Worm (Caenorhabditis elegans) whole organism, L3 larva: ENCODE data around the gene nsph-3.2.

Experiments
- R02D3.7 ChIP-seq: fragments of 150-350 bp; optimal IDR thresholded peaks from 2 replicates; lab custom pipeline; 2014; ENCODE audit warnings: missing biosample characterization, missing genetic modification characterization
- ama-1 ChIP-seq: fragments of 150-350 bp; optimal IDR thresholded peaks from 2 replicates; lab custom pipeline; 2018
- daf-12 ChIP-seq: fragments of 150-350 bp; optimal IDR thresholded peaks from 2 replicates; lab custom pipeline; 2014; ENCODE audit warnings: missing biosample characterization, missing genetic modification reagents, missing genetic modification characterization
- elt-1 ChIP-seq: fragments of 150-350 bp; optimal IDR thresholded peaks from 2 replicates; lab custom pipeline; 2014; ENCODE audit warnings: missing biosample characterization, missing genetic modification characterization
- jun-1 ChIP-seq: fragments of 150-350 bp; optimal IDR thresholded peaks from 2 replicates; lab custom pipeline; 2014; ENCODE audit warnings: missing biosample characterization, missing genetic modification reagents, missing genetic modification characterization
- lin-15B ChIP-seq: fragments of 150-350 bp; optimal IDR thresholded peaks from 2 replicates; lab custom pipeline; 2014; ENCODE audit warnings: missing biosample characterization, missing genetic modification characterization
- mdl-1 ChIP-seq: fragments of 150-350 bp; optimal IDR thresholded peaks from 2 replicates; lab custom pipeline; 2014; ENCODE audit warnings: missing biosample characterization, missing genetic modification characterization
- nhr-12 ChIP-seq: fragments of 150-350 bp; optimal IDR thresholded peaks from 2 replicates; lab custom pipeline; 2014; ENCODE audit warnings: missing biosample characterization, missing genetic modification characterization
- nhr-237 ChIP-seq: fragments of 150-350 bp; optimal IDR thresholded peaks from 2 replicates; lab custom pipeline; 2014; ENCODE audit warnings: missing biosample characterization, missing genetic modification characterization
- nhr-28 ChIP-seq: fragments of 150-350 bp; optimal IDR thresholded peaks from 2 replicates; lab custom pipeline; 2014; ENCODE audit warnings: missing biosample characterization, missing genetic modification characterization
- snpc-4 ChIP-seq: fragments of 150-350 bp; optimal IDR thresholded peaks from 2 replicates; lab custom pipeline; 2014; ENCODE audit warnings: missing biosample characterization, missing genetic modification characterization
- unc-62 ChIP-seq: fragments of 150-350 bp; sonication (generic microtip); optimal IDR thresholded peaks from 4 replicates; lab custom pipeline; 2014; ENCODE audit warnings: missing biosample characterization, missing genetic modification reagents, missing genetic modification characterization

DNA sequence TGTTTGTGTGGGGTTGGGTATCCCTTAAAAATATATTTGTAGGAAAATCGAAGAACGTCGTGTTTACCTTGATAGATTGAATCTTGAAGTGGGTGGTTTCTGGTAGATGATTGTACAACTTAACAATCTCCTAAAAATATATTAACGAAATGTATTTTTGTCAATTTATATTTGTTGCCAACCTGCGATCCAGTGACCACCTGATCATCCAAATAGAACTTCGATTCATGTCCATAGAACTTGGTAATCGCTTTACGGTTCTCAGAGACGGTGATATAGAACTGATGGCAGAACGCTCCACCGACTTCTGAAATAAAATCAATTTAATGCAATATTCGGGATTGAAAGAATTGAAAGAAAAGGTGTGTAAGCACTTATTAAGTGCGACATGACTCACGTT, 15.8 kb downstream of the nsph-3.2 start:
- TF ChIP-seq nhr-237 (no peak), elt-1 (no peak), jun-1 (tag; lab: Kevin White, UChicago) (no peak), R02D3.7 (no peak), nhr-28 (no peak), daf-12 (tag; lab: Kevin White, UChicago) (no peak), lin-15B (no peak), snpc-4 (tag; lab: Kevin White, UChicago) (no peak), ama-1 (no peak), mdl-1 (tag; lab: Kevin White, UChicago) (no peak), nhr-12 (tag; lab: Kevin White, UChicago) (no peak), unc-62 (GFP tag; lab: Kevin White, UChicago) (no peak)
